Fruit fly (Drosophila melanogaster) whole organism, wandering third instar larva: ENCODE measurements around the gene Chd1.

Experiments used
- Abd-B ChIP-seq: fragments of >200 bp; optimal IDR thresholded peaks from 2 replicates; lab custom pipeline; 2017; ENCODE audit warnings: missing biosample characterization, missing genetic modification characterization
- CG32264 ChIP-seq: fragments of 200-800 bp; sonication (Bioruptor generic); optimal IDR thresholded peaks from 2 replicates; lab custom pipeline; 2016; ENCODE audit warnings: missing biosample characterization, missing genetic modification characterization
- CG9705 ChIP-seq: fragments of 200-800 bp; sonication (Bioruptor generic); optimal IDR thresholded peaks from 2 replicates; lab custom pipeline; 2018; ENCODE audit warnings: missing biosample characterization, mild to moderate bottlenecking, missing genetic modification characterization
- CrebA ChIP-seq: fragments of 200-800 bp; sonication (Bioruptor generic); optimal IDR thresholded peaks from 2 replicates; lab custom pipeline; 2016; ENCODE audit warnings: missing biosample characterization, mild to moderate bottlenecking, missing genetic modification characterization, borderline replicate concordance
- Dfd ChIP-seq: fragments of >200 bp; optimal IDR thresholded peaks from 2 replicates; lab custom pipeline; 2017; ENCODE audit warnings: missing biosample characterization, missing genetic modification characterization
- Dif ChIP-seq: fragments of 200-275, 200-300 bp; sonication (Bioruptor generic); optimal IDR thresholded peaks from 2 replicates; lab custom pipeline; 2018; ENCODE audit warnings: missing biosample characterization, missing genetic modification characterization; ENCODE audit not compliant: partially characterized antibody
- GATAd ChIP-seq: sonication (Bioruptor generic); optimal IDR thresholded peaks from 2 replicates; lab custom pipeline; 2016; ENCODE audit warnings: missing biosample characterization, missing genetic modification characterization
- HLH106 ChIP-seq: fragments of 200-800 bp; optimal IDR thresholded peaks from 3 replicates; lab custom pipeline; 2019; ENCODE audit warnings: missing biosample characterization, mild to moderate bottlenecking, missing genetic modification characterization, moderate library complexity
- Hnf4 ChIP-seq: fragments of 200-800 bp; sonication (Bioruptor generic); optimal IDR thresholded peaks from 2 replicates; lab custom pipeline; 2016; ENCODE audit warnings: missing biosample characterization, mild to moderate bottlenecking, missing genetic modification characterization
- Hr83 ChIP-seq: fragments of 200-300 bp; sonication (Bioruptor generic); optimal IDR thresholded peaks from 2 replicates; lab custom pipeline; 2016; ENCODE audit warnings: missing biosample characterization, mild to moderate bottlenecking, missing genetic modification characterization, moderate library complexity; ENCODE audit not compliant: poor library complexity, severe bottlenecking
- Jra ChIP-seq: sonication (Bioruptor generic); optimal IDR thresholded peaks from 2 replicates; lab custom pipeline; 2016; ENCODE audit warnings: missing biosample characterization, missing genetic modification characterization
- Mio ChIP-seq: sonication (Bioruptor generic); optimal IDR thresholded peaks from 2 replicates; lab custom pipeline; 2016; ENCODE audit warnings: missing biosample characterization, missing genetic modification characterization
- Myc ChIP-seq: fragments of >200 bp; optimal IDR thresholded peaks from 2 replicates; lab custom pipeline; 2017
- OdsH ChIP-seq: fragments of 200-800 bp; sonication (Bioruptor generic); optimal IDR thresholded peaks from 2 replicates; lab custom pipeline; 2016; ENCODE audit warnings: missing biosample characterization, mild to moderate bottlenecking, missing genetic modification characterization
- Rel ChIP-seq, 2 experiments: fragments of 200-800 bp; sonication (Bioruptor generic) in 1 of 2; optimal IDR thresholded peaks; 2 replicates in 1 of 2; 3 replicates in 1 of 2; lab custom pipeline; 2016 to 2019; ENCODE audit warnings: mild to moderate bottlenecking in 2 of 2, missing biosample characterization in 2 of 2, missing genetic modification characterization in 2 of 2, moderate library complexity in 1 of 2
- Sp1 ChIP-seq: fragments of 200-800 bp; sonication (Bioruptor generic); optimal IDR thresholded peaks from 3 replicates; lab custom pipeline; 2019; ENCODE audit warnings: missing biosample characterization, mild to moderate bottlenecking, missing genetic modification characterization, moderate library complexity
- Vsx2 ChIP-seq: fragments of 200-300, 225-300 bp; sonication (Bioruptor generic); optimal IDR thresholded peaks from 2 replicates; lab custom pipeline; 2018; ENCODE audit warnings: missing biosample characterization, missing genetic modification characterization; ENCODE audit not compliant: partially characterized antibody
- br ChIP-seq: fragments of 200-800 bp; sonication (Bioruptor generic); optimal IDR thresholded peaks from 2 replicates; lab custom pipeline; 2016; ENCODE audit warnings: missing biosample characterization, missing genetic modification characterization
- brk ChIP-seq: fragments of 200-800 bp; sonication (Bioruptor generic); optimal IDR thresholded peaks from 2 replicates; lab custom pipeline; 2016; ENCODE audit warnings: missing biosample characterization, mild to moderate bottlenecking, missing genetic modification characterization
- dl ChIP-seq, 2 experiments: fragments of 175-275, 200-275 bp in 1 of 2; fragments of 200-275 bp in 1 of 2; sonication (Bioruptor generic); optimal IDR thresholded peaks; lab custom pipeline; 2018; ENCODE audit warnings: mild to moderate bottlenecking in 2 of 2, missing biosample characterization in 2 of 2, missing genetic modification characterization in 2 of 2, moderate library complexity in 2 of 2; ENCODE audit not compliant: partially characterized antibody in 2 of 2, insufficient read depth in 1 of 2
- dmrt93B ChIP-seq: fragments of 200-800 bp; sonication (Bioruptor generic); optimal IDR thresholded peaks from 2 replicates; lab custom pipeline; 2018; ENCODE audit warnings: missing biosample characterization, mild to moderate bottlenecking, missing genetic modification characterization
- ey ChIP-seq: fragments of 200-800 bp; sonication (Bioruptor generic); optimal IDR thresholded peaks from 2 replicates; lab custom pipeline; 2016; ENCODE audit warnings: missing biosample characterization, missing genetic modification characterization
- foxo ChIP-seq, 2 experiments: fragments of 200-800 bp; sonication (Bioruptor generic); optimal IDR thresholded peaks; 2 replicates in 1 of 2; 3 replicates in 1 of 2; lab custom pipeline; 2016 to 2017; ENCODE audit warnings: missing biosample characterization in 2 of 2, missing genetic modification characterization in 2 of 2
- fru ChIP-seq: fragments of 200-800 bp; sonication (Bioruptor generic); optimal IDR thresholded peaks from 3 replicates; lab custom pipeline; 2016; ENCODE audit warnings: missing biosample characterization, mild to moderate bottlenecking, missing genetic modification characterization
- h ChIP-seq: fragments of 200-800 bp; sonication (Bioruptor generic); optimal IDR thresholded peaks from 3 replicates; lab custom pipeline; 2016; ENCODE audit warnings: missing biosample characterization, mild to moderate bottlenecking, missing genetic modification characterization
- jim ChIP-seq: fragments of 175-275, 200-325 bp; sonication (Bioruptor generic); optimal IDR thresholded peaks from 2 replicates; lab custom pipeline; 2016; ENCODE audit warnings: missing biosample characterization, mild to moderate bottlenecking, missing genetic modification characterization
- lola ChIP-seq: fragments of >200 bp; optimal IDR thresholded peaks from 2 replicates; lab custom pipeline; 2017; ENCODE audit warnings: missing biosample characterization, missing genetic modification characterization
- psq ChIP-seq: fragments of 200-800 bp; sonication (Bioruptor generic); optimal IDR thresholded peaks from 3 replicates; lab custom pipeline; 2017; ENCODE audit warnings: missing biosample characterization, mild to moderate bottlenecking, missing genetic modification characterization, moderate library complexity
- rgr ChIP-seq: fragments of 200-800 bp; sonication (Bioruptor generic); optimal IDR thresholded peaks from 3 replicates; lab custom pipeline; 2016; ENCODE audit warnings: missing biosample characterization, mild to moderate bottlenecking, missing genetic modification characterization
- sage ChIP-seq: fragments of 200-800 bp; sonication (Bioruptor generic); optimal IDR thresholded peaks from 2 replicates; lab custom pipeline; 2016; ENCODE audit warnings: missing biosample characterization, mild to moderate bottlenecking, missing genetic modification characterization
- tai ChIP-seq: sonication (Bioruptor generic); optimal IDR thresholded peaks from 2 replicates; lab custom pipeline; 2016; ENCODE audit warnings: missing biosample characterization, missing genetic modification characterization
- usp ChIP-seq: fragments of >200 bp; optimal IDR thresholded peaks from 2 replicates; lab custom pipeline; 2017; ENCODE audit warnings: missing biosample characterization, missing genetic modification characterization
- woc ChIP-seq: sonication (Bioruptor generic); optimal IDR thresholded peaks from 2 replicates; lab custom pipeline; 2016; ENCODE audit warnings: missing biosample characterization, mild to moderate bottlenecking, missing genetic modification characterization

Gene Chd1

DNA sequence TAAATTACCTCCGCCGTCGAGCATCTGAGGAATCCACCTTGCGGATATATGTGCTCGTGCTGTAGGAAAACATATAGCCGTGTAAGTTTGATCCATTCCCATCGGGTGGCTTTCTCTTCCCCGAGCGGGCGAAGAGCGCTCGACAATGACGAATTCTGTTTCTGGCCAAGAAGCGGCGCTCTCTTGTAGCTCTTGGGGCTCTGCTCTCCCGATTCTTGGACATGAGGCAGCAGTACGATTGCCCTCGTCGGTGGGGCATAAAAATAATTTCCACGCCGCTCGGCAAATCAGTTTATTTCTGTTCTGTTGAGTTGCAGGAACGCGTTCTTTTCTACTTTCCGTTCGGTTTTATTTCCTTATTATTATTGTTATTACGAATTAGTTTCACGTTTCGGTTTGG is 28.7 kb downstream of the Chd1 start:
- TF ChIP-seq Abd-B (GFP tag; lab: Kevin White, UChicago) (no peak), dl (GFP tag; optimal IDR thresholded peaks at IDR 0.05; lab: Kevin White, UChicago; ENCODE audit: insufficient read depth in 1 of 2, partially characterized antibody in 2 of 2) (peak; percentile 4 to 11)

DNA sequence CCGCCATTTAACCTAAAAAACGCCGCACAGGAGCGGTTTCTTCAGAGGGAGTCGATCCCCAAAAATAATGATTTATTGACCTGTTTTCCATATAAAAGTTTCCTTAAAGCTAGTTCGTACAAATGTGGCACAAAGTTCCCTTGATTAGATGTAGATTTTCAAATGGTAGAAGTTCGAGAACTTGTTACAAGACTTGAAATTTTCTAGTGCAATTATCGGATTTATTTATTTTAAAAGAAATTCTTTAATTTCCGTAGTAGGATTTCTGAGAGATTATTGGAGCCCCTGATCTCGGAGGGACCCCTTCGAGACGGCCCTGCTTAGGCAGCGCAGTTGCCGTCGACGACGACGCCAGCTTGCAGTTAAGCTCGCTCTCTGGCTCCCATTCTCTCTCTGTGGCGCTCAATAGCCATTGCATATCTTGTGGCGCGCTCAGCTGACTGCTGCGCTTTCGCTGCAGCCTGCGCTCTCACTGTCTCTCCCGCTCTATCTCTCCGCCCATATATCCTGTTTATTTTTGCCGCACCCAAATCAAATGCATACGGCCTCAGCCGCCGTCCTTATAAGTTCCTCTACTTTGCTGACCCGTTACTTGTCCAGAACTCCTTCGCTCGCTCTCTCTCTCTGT is 29.9 kb downstream of the Chd1 start:
- TF ChIP-seq psq (GFP tag; lab: Kevin White, UChicago) (peak; percentile 74), sage (GFP tag; lab: Kevin White, UChicago) (peak; percentile 59), woc (GFP tag; lab: Kevin White, UChicago) (peak; percentile 80), Mio (GFP tag; lab: Kevin White, UChicago) (peak; percentile 1), Jra (GFP tag; lab: Kevin White, UChicago) (peak; percentile 36), Sp1 (GFP tag; lab: Kevin White, UChicago) (peak; percentile 89), brk (GFP tag; lab: Kevin White, UChicago) (no peak), CrebA (GFP tag; lab: Kevin White, UChicago) (no peak), dmrt93B (GFP tag; lab: Kevin White, UChicago) (peak; percentile 90), fru (GFP tag; lab: Kevin White, UChicago) (peak; percentile 91), Dfd (GFP tag; lab: Kevin White, UChicago) (no peak), Vsx2 (no peak), Dif (GFP tag; lab: Kevin White, UChicago) (peak; percentile 61), ey (GFP tag; lab: Kevin White, UChicago) (peak; percentile 88), Hnf4 (peak; percentile 76), HLH106 (peak; percentile 92), OdsH (GFP tag; lab: Kevin White, UChicago) (peak; percentile 82), rgr (GFP tag; lab: Kevin White, UChicago) (peak; percentile 79), CG9705 (GFP tag; lab: Kevin White, UChicago) (peak; percentile 79), h (GFP tag; lab: Kevin White, UChicago) (peak; percentile 89), Rel (GFP tag; optimal IDR thresholded peaks at IDR 0.05; lab: Kevin White, UChicago) (no peak), Rel (tag; optimal IDR thresholded peaks at IDR 0.05; lab: Kevin White, UChicago) (no peak), foxo (GFP tag; optimal IDR thresholded peaks at IDR 0.05; lab: Kevin White, UChicago) (peak in 1 of 2 experiments; percentile 89), CG32264 (GFP tag; lab: Kevin White, UChicago) (peak; percentile 60), br (peak; percentile 86)

DNA sequence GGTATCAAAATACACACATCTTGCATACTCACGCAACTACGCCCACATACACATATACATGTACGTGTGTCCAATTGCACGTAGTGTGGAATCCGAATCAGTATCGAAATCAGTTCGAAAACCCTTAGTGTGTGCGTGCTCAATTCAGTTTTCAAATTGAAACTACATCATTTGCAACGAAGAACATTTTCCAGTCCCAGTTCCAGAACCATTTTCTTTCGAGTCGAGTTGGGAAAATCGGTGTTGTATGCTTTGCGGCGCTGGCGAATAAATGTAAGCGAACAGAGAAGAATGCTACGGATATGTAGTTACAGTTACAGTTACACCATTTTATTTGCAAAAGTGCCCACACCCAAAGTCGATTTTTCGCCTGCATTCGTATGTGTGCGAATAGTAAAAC is 30.5 kb downstream of the Chd1 start:
- TF ChIP-seq CG9705 (GFP tag; lab: Kevin White, UChicago) (no peak), Myc (lab: Kevin White, UChicago) (peak; percentile 27)
- TF ChIP-seq, all 38 proteins: peak for 1

DNA sequence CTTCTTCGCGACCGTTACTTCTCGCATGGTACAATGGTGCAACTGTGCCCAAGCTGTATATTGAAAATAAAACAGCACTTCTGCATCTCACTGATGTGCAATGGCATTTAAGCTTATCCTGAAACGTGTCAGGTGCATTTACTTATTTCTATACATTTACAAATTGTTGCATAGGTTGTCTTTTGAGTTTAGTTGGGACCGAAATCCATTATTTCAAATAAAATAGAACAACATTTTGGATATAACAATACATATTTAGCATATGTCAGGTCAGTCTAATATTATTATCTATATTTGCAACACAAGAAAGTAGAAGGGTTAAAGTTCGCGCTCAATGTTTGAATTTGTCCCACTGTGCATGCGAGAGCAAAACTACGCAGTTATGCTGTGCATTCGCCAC is 31.2 kb downstream of the Chd1 start:
- TF ChIP-seq Mio (GFP tag; lab: Kevin White, UChicago) (no peak), Hr83 (GFP tag; lab: Kevin White, UChicago) (no peak), lola (no peak), HLH106 (no peak), usp (no peak), jim (GFP tag; lab: Kevin White, UChicago) (no peak), dmrt93B (GFP tag; lab: Kevin White, UChicago) (no peak), GATAd (GFP tag; lab: Kevin White, UChicago) (no peak), psq (GFP tag; lab: Kevin White, UChicago) (no peak), woc (GFP tag; lab: Kevin White, UChicago) (no peak), Hnf4 (no peak), fru (GFP tag; lab: Kevin White, UChicago) (no peak), dl (GFP tag; optimal IDR thresholded peaks at IDR 0.05; lab: Kevin White, UChicago; ENCODE audit: insufficient read depth in 1 of 2, partially characterized antibody in 2 of 2) (no peak), tai (GFP tag; lab: Kevin White, UChicago) (no peak)
